Worm (Caenorhabditis elegans) whole organism, late embryonic: ENCODE results near the gene wht-5.

Experiments used
- C08G9.2 ChIP-seq: sonication (generic microtip); optimal IDR thresholded peaks from 2 replicates; lab custom pipeline; 2016; ENCODE audit warnings: mild to moderate bottlenecking, missing genetic modification characterization, moderate library complexity, missing compliant biosample characterization
- K09A11.1 ChIP-seq: sonication (generic microtip); optimal IDR thresholded peaks from 2 replicates; lab custom pipeline; 2017; ENCODE audit warnings: antibody characterized with exemption, mild to moderate bottlenecking, missing genetic modification characterization, missing compliant biosample characterization; ENCODE audit not compliant: insufficient read depth
- Y22D7AL.16 ChIP-seq: sonication (generic microtip); optimal IDR thresholded peaks from 2 replicates; lab custom pipeline; 2016; ENCODE audit warnings: missing genetic modification characterization, missing compliant biosample characterization
- ahr-1 ChIP-seq: sonication (generic microtip); optimal IDR thresholded peaks from 2 replicates; lab custom pipeline; 2016; ENCODE audit warnings: missing genetic modification characterization, missing compliant biosample characterization
- ceh-19 ChIP-seq: fragments of 200-800 bp; sonication (Bioruptor generic); optimal IDR thresholded peaks from 2 replicates; lab custom pipeline; 2018; ENCODE audit warnings: mild to moderate bottlenecking, missing genetic modification characterization, missing compliant biosample characterization
- ceh-6 ChIP-seq: fragments of 200-800 bp; sonication (Bioruptor generic); optimal IDR thresholded peaks from 2 replicates; lab custom pipeline; 2018; ENCODE audit warnings: mild to moderate bottlenecking, missing genetic modification characterization, missing compliant biosample characterization
- dve-1 ChIP-seq: sonication (generic microtip); optimal IDR thresholded peaks from 2 replicates; lab custom pipeline; 2017; ENCODE audit warnings: antibody characterized with exemption, mild to moderate bottlenecking, missing genetic modification characterization, missing compliant biosample characterization
- fkh-10 ChIP-seq: fragments of 150-350 bp; optimal IDR thresholded peaks from 2 replicates; lab custom pipeline; 2014; ENCODE audit warnings: missing biosample characterization, missing genetic modification reagents, missing genetic modification characterization
- hlh-8 ChIP-seq: sonication (generic microtip); optimal IDR thresholded peaks from 2 replicates; lab custom pipeline; 2016; ENCODE audit warnings: missing genotype, missing genetic modification characterization, missing compliant biosample characterization
- pat-9 ChIP-seq: fragments of 200-800 bp; sonication (Bioruptor generic); optimal IDR thresholded peaks from 2 replicates; lab custom pipeline; 2018; ENCODE audit warnings: mild to moderate bottlenecking, missing genetic modification characterization, moderate library complexity, missing compliant biosample characterization
- pha-4 ChIP-seq: fragments of 150-350 bp; optimal IDR thresholded peaks from 2 replicates; lab custom pipeline; 2018; ENCODE audit warnings: missing biosample characterization, missing genetic modification reagents, missing genetic modification characterization
- pqm-1 ChIP-seq: sonication (generic microtip); optimal IDR thresholded peaks from 2 replicates; lab custom pipeline; 2016; ENCODE audit warnings: missing genetic modification characterization, missing compliant biosample characterization
- sdc-2 ChIP-seq: sonication (generic microtip); optimal IDR thresholded peaks from 2 replicates; lab custom pipeline; 2016; ENCODE audit warnings: missing genotype, missing genetic modification characterization, missing compliant biosample characterization
- tbx-2 ChIP-seq: sonication (generic microtip); optimal IDR thresholded peaks from 2 replicates; lab custom pipeline; 2016; ENCODE audit warnings: missing genetic modification characterization, missing compliant biosample characterization

ce11 chrIV:12350235-12350634 is 12.9 kb downstream of the wht-5 start:
- TF ChIP-seq Y22D7AL.16 = no peak
- TF ChIP-seq ahr-1 (tag; lab: Kevin White, UChicago) = no peak
- TF ChIP-seq dve-1 (tag; lab: Kevin White, UChicago) = no peak
- no peak for TF ChIP-seq K09A11.1 (tag; lab: Kevin White, UChicago)
- no peak for TF ChIP-seq hlh-8
- no peak for TF ChIP-seq pha-4 (tag; lab: Kevin White, UChicago)
- no peak for TF ChIP-seq sdc-2
- TF ChIP-seq C08G9.2 = no peak
- TF ChIP-seq fkh-10 (GFP tag; lab: Kevin White, UChicago) = no peak
- no peak for TF ChIP-seq tbx-2 (tag; lab: Kevin White, UChicago)
- TF ChIP-seq pqm-1 (tag; lab: Kevin White, UChicago) = no peak
- TF ChIP-seq pat-9 (tag; lab: Kevin White, UChicago) = no peak
- TF ChIP-seq ceh-6 (GFP tag; lab: Kevin White, UChicago) = no peak
- no peak for TF ChIP-seq ceh-19
